Fruit fly (Drosophila melanogaster): Measurements from ENCODE around the gene clumsy.
A peak's percentile ranks its signal among the peaks of the same experiment; 100 is the strongest.

clumsy gene

DNA sequence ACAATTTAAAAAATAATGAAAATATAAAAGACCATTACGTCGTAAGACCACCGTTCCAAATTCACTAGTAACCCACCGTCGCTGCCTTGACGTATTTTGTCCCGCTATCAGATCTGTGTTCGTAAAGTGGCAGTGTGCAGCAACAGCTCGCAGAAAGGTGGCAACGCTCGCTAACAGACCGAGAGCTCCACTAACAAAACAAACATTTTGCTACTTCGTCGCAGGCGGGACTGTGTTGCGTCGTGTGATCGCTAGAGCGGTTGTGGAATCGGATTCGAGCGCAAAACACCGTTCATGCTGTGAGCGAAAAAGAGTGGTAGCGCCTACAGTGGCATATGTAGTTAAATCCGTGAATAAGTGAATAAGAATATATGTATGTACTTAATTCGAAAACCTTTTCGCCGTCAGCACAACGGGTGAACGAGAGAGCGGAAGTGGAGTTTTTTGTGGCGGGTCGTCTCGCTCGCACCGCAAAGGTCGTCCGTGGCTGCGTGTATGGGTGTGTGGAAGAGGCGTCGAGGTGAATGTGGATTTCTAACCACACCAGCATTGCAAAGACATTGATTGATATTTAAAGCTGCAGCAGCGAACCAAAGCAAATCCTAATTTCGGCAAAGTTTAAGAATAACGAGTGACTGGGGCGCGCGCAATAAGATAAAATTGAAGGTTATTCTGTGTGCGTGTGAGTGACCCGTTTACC is 30.9 kb downstream of the clumsy start, which contains the start of gene Hr39 (continued):
- TF ChIP-seq Vsx2 (GFP tag; optimal IDR thresholded peaks at IDR 0.05; ENCODE audit: partially characterized antibody) (peak; percentile 53), pan (optimal IDR thresholded peaks at IDR 0.05) (no peak), Hr83 (GFP tag; optimal IDR thresholded peaks at IDR 0.05; ENCODE audit: poor library complexity, severe bottlenecking) (peak; percentile 85), Hr78 (GFP tag; optimal IDR thresholded peaks at IDR 0.05) (no peak), Dfd (GFP tag; optimal IDR thresholded peaks at IDR 0.05) (no peak), brk (GFP tag; optimal IDR thresholded peaks at IDR 0.05) (no peak)

DNA sequence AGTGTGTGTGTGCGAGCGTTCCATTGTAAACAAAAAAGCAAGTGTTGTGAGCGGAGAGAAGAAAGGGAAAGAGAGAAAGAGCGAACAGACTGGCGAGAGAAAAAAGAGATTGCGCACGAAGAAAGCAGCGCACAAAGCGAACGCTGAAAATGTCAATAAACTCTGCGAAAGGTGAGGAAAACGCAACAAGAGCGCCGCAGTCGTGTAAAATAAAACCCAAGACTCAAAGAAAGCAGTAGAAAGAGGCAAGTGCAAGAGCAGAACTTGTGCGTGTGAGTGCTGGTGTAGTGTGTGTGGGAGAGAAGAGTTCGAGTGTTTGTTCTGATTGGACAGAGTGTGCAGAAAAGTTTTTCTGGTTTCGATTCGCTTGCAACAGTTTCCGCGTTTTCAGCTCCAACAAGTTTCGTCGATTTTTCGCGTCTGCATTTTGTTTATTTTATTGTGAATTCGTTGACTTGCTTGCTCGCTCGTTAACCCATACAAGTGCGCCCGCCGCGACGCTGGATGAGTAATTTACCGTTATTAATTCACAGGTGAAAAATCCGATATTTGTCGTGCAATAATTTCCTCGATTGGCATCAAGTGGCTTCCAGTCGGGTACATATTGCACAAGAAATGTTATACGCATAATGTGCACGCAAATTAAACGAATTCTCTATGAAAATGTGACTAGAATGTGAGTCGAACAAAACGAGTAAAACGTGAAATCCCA is 31.6 kb downstream of the clumsy start:
- TF ChIP-seq HLH106 (tag; optimal IDR thresholded peaks at IDR 0.05) (no peak), CG9705 (GFP tag; optimal IDR thresholded peaks at IDR 0.05) (no peak), dsf (GFP tag; optimal IDR thresholded peaks at IDR 0.05; ENCODE audit: borderline replicate concordance) (no peak), sage (GFP tag; optimal IDR thresholded peaks at IDR 0.05) (peak; percentile 48), dl (GFP tag; optimal IDR thresholded peaks at IDR 0.05; ENCODE audit: insufficient read depth in 1 of 2, partially characterized antibody in 2 of 2) (peak; percentile 62 to 73), Sp1 (GFP tag; optimal IDR thresholded peaks at IDR 0.05) (no peak), psq (GFP tag; optimal IDR thresholded peaks at IDR 0.05) (peak; percentile 99), Hr83 (GFP tag; optimal IDR thresholded peaks at IDR 0.05; ENCODE audit: poor library complexity, severe bottlenecking) (peak; percentile 63), Myc (optimal IDR thresholded peaks at IDR 0.05) (no peak), lola (GFP tag; optimal IDR thresholded peaks at IDR 0.05) (no peak), dmrt93B (GFP tag; optimal IDR thresholded peaks at IDR 0.05) (no peak), Dfd (GFP tag; optimal IDR thresholded peaks at IDR 0.05) (no peak), OdsH (GFP tag; optimal IDR thresholded peaks at IDR 0.05) (no peak), Hr78 (GFP tag; optimal IDR thresholded peaks at IDR 0.05) (no peak), pan (optimal IDR thresholded peaks at IDR 0.05) (no peak), GATAd (GFP tag; optimal IDR thresholded peaks at IDR 0.05) (no peak), brk (GFP tag; optimal IDR thresholded peaks at IDR 0.05) (no peak), CG32264 (GFP tag; optimal IDR thresholded peaks at IDR 0.05) (peak; percentile 18), fru (GFP tag; optimal IDR thresholded peaks at IDR 0.05) (no peak), usp (GFP tag; optimal IDR thresholded peaks at IDR 0.05) (no peak), woc (GFP tag; optimal IDR thresholded peaks at IDR 0.05) (no peak), br (GFP tag; optimal IDR thresholded peaks at IDR 0.05) (no peak), Hnf4 (GFP tag; optimal IDR thresholded peaks at IDR 0.05) (peak; percentile 13), Abd-B (GFP tag; optimal IDR thresholded peaks at IDR 0.05) (no peak), Jra (GFP tag; optimal IDR thresholded peaks at IDR 0.05) (peak; percentile 6), tai (GFP tag; optimal IDR thresholded peaks at IDR 0.05) (peak; percentile 65), Mio (GFP tag; optimal IDR thresholded peaks at IDR 0.05) (no peak), Vsx2 (GFP tag; optimal IDR thresholded peaks at IDR 0.05; ENCODE audit: partially characterized antibody) (peak; percentile 72), Dif (GFP tag; optimal IDR thresholded peaks at IDR 0.05; ENCODE audit: partially characterized antibody) (peak; percentile 86), N (GFP tag; optimal IDR thresholded peaks at IDR 0.05) (no peak), jim (GFP tag; optimal IDR thresholded peaks at IDR 0.05) (peak; percentile 11), ey (GFP tag; optimal IDR thresholded peaks at IDR 0.05) (no peak), h (GFP tag; optimal IDR thresholded peaks at IDR 0.05) (peak; percentile 40), Rel (GFP tag; optimal IDR thresholded peaks at IDR 0.05) (peak; percentile 75), Rel (tag; optimal IDR thresholded peaks at IDR 0.05) (peak; percentile 24), CrebA (GFP tag; optimal IDR thresholded peaks at IDR 0.05; ENCODE audit: borderline replicate concordance) (no peak), foxo (GFP tag; optimal IDR thresholded peaks at IDR 0.05) (peak in 1 of 2 experiments; percentile 64), rgr (GFP tag; optimal IDR thresholded peaks at IDR 0.05) (peak; percentile 18), sv (GFP tag; optimal IDR thresholded peaks at IDR 0.05) (no peak)

All from whole organism, wandering third instar larva.